Comparison of ENCODE assay signal across 2 fruit fly cellular contexts in genomic region chr3L:11346980-11347379, dm6.
TF ChIP-seq lines count a peak whose summit lies in the region.

No protein-coding gene starts in this region.

TF ChIP-seq in whole organism, embryonic, 481 proteins besides CTCF, POLR2A, EP300 and RAD21 (continued from another document and continues in another):
- no peak for TF ChIP-seq Atf3 (GFP tag; optimal IDR thresholded peaks at IDR 0.05; lab: Kevin White, UChicago)
- TF ChIP-seq CG6683 (GFP tag; optimal IDR thresholded peaks at IDR 0.05; lab: Kevin White, UChicago): no peak
- no peak for TF ChIP-seq tx (GFP tag; optimal IDR thresholded peaks at IDR 0.05; lab: Kevin White, UChicago)
- no peak for TF ChIP-seq Nf-YC (tag; optimal IDR thresholded peaks at IDR 0.05; lab: Kevin White, UChicago)
- no peak for TF ChIP-seq MTF-1 (GFP tag; optimal IDR thresholded peaks at IDR 0.05; lab: Kevin White, UChicago; ENCODE audit: borderline replicate concordance)
- TF ChIP-seq ranshi (GFP tag; IDR thresholded peaks at IDR 0.05; lab: Robert Waterston, UW): no peak
- no peak for TF ChIP-seq Aef1 (GFP tag; IDR thresholded peaks at IDR 0.05; lab: Robert Waterston, UW)
- peak; percentile 35; the same call in 1 of the 3 replicates for TF ChIP-seq dysf (GFP tag; IDR thresholded peaks at IDR 0.05; lab: Robert Waterston, UW)
- peak; percentile 56 for TF ChIP-seq Meics (GFP tag; optimal IDR thresholded peaks at IDR 0.05; lab: Kevin White, UChicago)
- no peak for TF ChIP-seq CG8359 (GFP tag; optimal IDR thresholded peaks at IDR 0.05; lab: Kevin White, UChicago; ENCODE audit: borderline replicate concordance)
- no peak for TF ChIP-seq CG1792 (GFP tag; optimal IDR thresholded peaks at IDR 0.05; lab: Kevin White, UChicago)
- TF ChIP-seq Doc2 (GFP tag; IDR thresholded peaks at IDR 0.05; lab: Robert Waterston, UW): no peak
- no peak for TF ChIP-seq bcd (GFP tag; optimal IDR thresholded peaks at IDR 0.05; lab: Kevin White, UChicago)
- TF ChIP-seq CG15696 (tag; optimal IDR thresholded peaks at IDR 0.05; lab: Kevin White, UChicago): no peak
- TF ChIP-seq Pdp1 (GFP tag; optimal IDR thresholded peaks at IDR 0.05; lab: Kevin White, UChicago): peak in 1 of 2 experiments; percentile 21
- TF ChIP-seq CG3281 (GFP tag; optimal IDR thresholded peaks at IDR 0.05; lab: Kevin White, UChicago): no peak
- no peak for TF ChIP-seq PHDP (tag; optimal IDR thresholded peaks at IDR 0.05; lab: Kevin White, UChicago)
- no peak for TF ChIP-seq gro (GFP tag; optimal IDR thresholded peaks at IDR 0.05; lab: Kevin White, UChicago)
- no peak for TF ChIP-seq Sin3A (optimal IDR thresholded peaks at IDR 0.05; lab: Kevin White, UChicago)
- peak; percentile 40 for TF ChIP-seq CG2120 (GFP tag; optimal IDR thresholded peaks at IDR 0.05; lab: Kevin White, UChicago)
- TF ChIP-seq CG4404 (GFP tag; IDR thresholded peaks at IDR 0.05; lab: Robert Waterston, UW): no peak; the same call in 1 of the 2 replicates
- no peak for TF ChIP-seq Hmr (GFP tag; optimal IDR thresholded peaks at IDR 0.05; lab: Kevin White, UChicago)
- TF ChIP-seq Hr39 (optimal IDR thresholded peaks at IDR 0.05; lab: Kevin White, UChicago): no peak
- no peak for TF ChIP-seq disco-r (GFP tag; optimal IDR thresholded peaks at IDR 0.05; lab: Kevin White, UChicago)
- TF ChIP-seq ci (GFP tag; IDR thresholded peaks at IDR 0.05; lab: Robert Waterston, UW): no peak
- TF ChIP-seq NFAT (GFP tag; IDR thresholded peaks at IDR 0.05; lab: Robert Waterston, UW): no peak
- no peak for TF ChIP-seq CG12299 (tag; optimal IDR thresholded peaks at IDR 0.05; lab: Kevin White, UChicago)
- no peak for TF ChIP-seq Ets65A (GFP tag; lab: Kevin White, UChicago)
- TF ChIP-seq wdn (GFP tag; IDR thresholded peaks at IDR 0.05; lab: Robert Waterston, UW): 0 out of 2 replicates have a peak, but pooled peaks have one; percentile 12
- TF ChIP-seq CG7839 (tag; optimal IDR thresholded peaks at IDR 0.05; lab: Kevin White, UChicago): peak; percentile 22
- TF ChIP-seq Usf (GFP tag; optimal IDR thresholded peaks at IDR 0.05; lab: Kevin White, UChicago): no peak
- no peak for TF ChIP-seq CG11504 (tag; optimal IDR thresholded peaks at IDR 0.05; lab: Kevin White, UChicago)
- peak; percentile 31 for TF ChIP-seq grau (tag; optimal IDR thresholded peaks at IDR 0.05; lab: Kevin White, UChicago)
- peak; percentile 47; the same call in 1 of the 2 replicates for TF ChIP-seq Rfx (GFP tag; IDR thresholded peaks at IDR 0.05; lab: Robert Waterston, UW)
- no peak for TF ChIP-seq CG42726 (GFP tag; IDR thresholded peaks at IDR 0.05; lab: Robert Waterston, UW; ENCODE audit: partially characterized antibody)
- TF ChIP-seq CG10543 (GFP tag; optimal IDR thresholded peaks at IDR 0.05; lab: Kevin White, UChicago): no peak
- TF ChIP-seq lmd (GFP tag; IDR thresholded peaks at IDR 0.05; lab: Robert Waterston, UW): peak; percentile 60
- no peak for TF ChIP-seq esg (GFP tag; conservative IDR thresholded peaks at IDR 0.05; lab: Robert Waterston, UW)
- no peak for TF ChIP-seq CG1832 (GFP tag; optimal IDR thresholded peaks at IDR 0.05; lab: Kevin White, UChicago)
- TF ChIP-seq HHEX (GFP tag; optimal IDR thresholded peaks at IDR 0.05; lab: Kevin White, UChicago): no peak
- no peak for TF ChIP-seq cas (GFP tag; IDR thresholded peaks at IDR 0.05; lab: Robert Waterston, UW)
- TF ChIP-seq Dip3 (GFP tag; optimal IDR thresholded peaks at IDR 0.05; lab: Kevin White, UChicago): no peak
- peak; percentile 6 for TF ChIP-seq zfh2 (GFP tag; optimal IDR thresholded peaks at IDR 0.05; lab: Kevin White, UChicago)
- TF ChIP-seq CG15601 (tag; optimal IDR thresholded peaks at IDR 0.05; lab: Kevin White, UChicago): no peak
- no peak for TF ChIP-seq CG8944 (GFP tag; optimal IDR thresholded peaks at IDR 0.05; lab: Kevin White, UChicago)
- TF ChIP-seq CG4282 (GFP tag; optimal IDR thresholded peaks at IDR 0.05; lab: Kevin White, UChicago): no peak
- TF ChIP-seq ssp (GFP tag; IDR thresholded peaks at IDR 0.05; lab: Robert Waterston, UW): no peak
- peak; percentile 31; the same call in 1 of the 3 replicates for TF ChIP-seq row (GFP tag; IDR thresholded peaks at IDR 0.05; lab: Robert Waterston, UW)
- TF ChIP-seq Sox100B (GFP tag; optimal IDR thresholded peaks at IDR 0.05; lab: Kevin White, UChicago): no peak
- TF ChIP-seq CG4730 (GFP tag; IDR thresholded peaks at IDR 0.05; lab: Robert Waterston, UW): no peak
- TF ChIP-seq CG1024 (GFP tag; IDR thresholded peaks at IDR 0.05; lab: Robert Waterston, UW): no peak
- TF ChIP-seq CG2889 (GFP tag; IDR thresholded peaks at IDR 0.05; lab: Robert Waterston, UW): no peak
- no peak for TF ChIP-seq CG14667 (GFP tag; IDR thresholded peaks at IDR 0.05; lab: Robert Waterston, UW)
- no peak for TF ChIP-seq CG1529 (GFP tag; optimal IDR thresholded peaks at IDR 0.05; lab: Kevin White, UChicago)
- no peak for TF ChIP-seq ato (GFP tag; IDR thresholded peaks at IDR 0.05; lab: Robert Waterston, UW; ENCODE audit: partially characterized antibody)
- no peak for TF ChIP-seq chn (GFP tag; optimal IDR thresholded peaks at IDR 0.05; lab: Kevin White, UChicago)
- TF ChIP-seq tll (GFP tag; optimal IDR thresholded peaks at IDR 0.05; lab: Kevin White, UChicago): no peak
- TF ChIP-seq CG4707 (GFP tag; optimal IDR thresholded peaks at IDR 0.05; lab: Kevin White, UChicago): no peak
- no peak for TF ChIP-seq CG8478 (optimal IDR thresholded peaks at IDR 0.05; lab: Kevin White, UChicago)
- TF ChIP-seq CG8290 (GFP tag; optimal IDR thresholded peaks at IDR 0.05; lab: Kevin White, UChicago): no peak
- TF ChIP-seq CG8290 (tag; optimal IDR thresholded peaks at IDR 0.05; lab: Kevin White, UChicago): no peak
- no peak for TF ChIP-seq Nf-YA (GFP tag; IDR thresholded peaks at IDR 0.05; lab: Robert Waterston, UW)
- no peak for TF ChIP-seq eyg (GFP tag; optimal IDR thresholded peaks at IDR 0.05; lab: Kevin White, UChicago)
- TF ChIP-seq chm (GFP tag; IDR thresholded peaks at IDR 0.05; lab: Robert Waterston, UW): no peak
- peak; percentile 8 for TF ChIP-seq lilli (GFP tag; optimal IDR thresholded peaks at IDR 0.05; lab: Kevin White, UChicago)
- TF ChIP-seq CG11085 (GFP tag; IDR thresholded peaks at IDR 0.05; lab: Robert Waterston, UW): no peak
- no peak for TF ChIP-seq CoRest (tag; optimal IDR thresholded peaks at IDR 0.05; lab: Kevin White, UChicago)
- TF ChIP-seq Hr51 (GFP tag; optimal IDR thresholded peaks at IDR 0.05; lab: Kevin White, UChicago): no peak
- no peak for TF ChIP-seq CG16815 (GFP tag; optimal IDR thresholded peaks at IDR 0.05; lab: Kevin White, UChicago)

TF ChIP-seq in whole organism, prepupa, 60 proteins besides CTCF, POLR2A, EP300 and RAD21 (continued from another document):
- TF ChIP-seq CG6854 (GFP tag; optimal IDR thresholded peaks at IDR 0.05; lab: Kevin White, UChicago) (no peak), fkh (GFP tag; optimal IDR thresholded peaks at IDR 0.05; lab: Kevin White, UChicago) (no peak), ss (GFP tag; optimal IDR thresholded peaks at IDR 0.05; lab: Kevin White, UChicago) (no peak), Ets96B (tag; optimal IDR thresholded peaks at IDR 0.05; lab: Kevin White, UChicago) (no peak), esn (GFP tag; optimal IDR thresholded peaks at IDR 0.05; lab: Kevin White, UChicago) (no peak), CG6276 (GFP tag; optimal IDR thresholded peaks at IDR 0.05; lab: Kevin White, UChicago) (peak; percentile 20), OdsH (GFP tag; optimal IDR thresholded peaks at IDR 0.05; lab: Kevin White, UChicago) (no peak), CG34406 (GFP tag; optimal IDR thresholded peaks at IDR 0.05; lab: Kevin White, UChicago) (no peak), cyc (GFP tag; optimal IDR thresholded peaks at IDR 0.05; lab: Kevin White, UChicago) (no peak), spab (GFP tag; optimal IDR thresholded peaks at IDR 0.05; lab: Kevin White, UChicago) (no peak), Hr38 (GFP tag; optimal IDR thresholded peaks at IDR 0.05; lab: Kevin White, UChicago) (no peak), CG10669 (GFP tag; optimal IDR thresholded peaks at IDR 0.05; lab: Kevin White, UChicago) (no peak), CG8632 (GFP tag; optimal IDR thresholded peaks at IDR 0.05; lab: Kevin White, UChicago) (no peak), CG32006 (GFP tag; optimal IDR thresholded peaks at IDR 0.05; lab: Kevin White, UChicago) (peak; percentile 58)
